Worm (Caenorhabditis elegans) whole organism, L2 larva: ENCODE measurements around the gene Y49F6C.2.

Source experiments
- aly-2 ChIP-seq: fragments of 150-350 bp; optimal IDR thresholded peaks from 2 replicates; lab custom pipeline; 2014; ENCODE audit warnings: missing biosample characterization, missing genetic modification characterization
- ama-1 ChIP-seq: fragments of 150-350 bp; optimal IDR thresholded peaks from 2 replicates; lab custom pipeline; 2018; ENCODE audit warnings: inconsistent platforms
- ceh-16 ChIP-seq: fragments of 150-350 bp; optimal IDR thresholded peaks from 2 replicates; lab custom pipeline; 2014; ENCODE audit warnings: missing biosample characterization, missing genetic modification characterization
- ceh-82 ChIP-seq: fragments of 150-350 bp; optimal IDR thresholded peaks from 2 replicates; lab custom pipeline; 2014; ENCODE audit warnings: missing biosample characterization, missing genetic modification characterization
- elt-3 ChIP-seq: sonication (generic microtip); optimal IDR thresholded peaks from 2 replicates; lab custom pipeline; 2017; ENCODE audit warnings: missing biosample characterization, missing genetic modification characterization
- lsy-2 ChIP-seq, 2 experiments: fragments of 150-350 bp in 1 of 2; sonication (generic microtip) in 1 of 2; optimal IDR thresholded peaks; 2 replicates each; lab custom pipeline; 2014 to 2017; ENCODE audit warnings: missing biosample characterization in 2 of 2, missing genetic modification characterization in 2 of 2
- nhr-11 ChIP-seq: fragments of 150-350 bp; optimal IDR thresholded peaks from 2 replicates; lab custom pipeline; 2014; ENCODE audit warnings: missing biosample characterization, missing genetic modification characterization
- nhr-12 ChIP-seq: fragments of 150-350 bp; optimal IDR thresholded peaks from 2 replicates; lab custom pipeline; 2014; ENCODE audit warnings: missing biosample characterization, missing genetic modification characterization
- nhr-23 ChIP-seq: fragments of 150-350 bp; optimal IDR thresholded peaks from 2 replicates; lab custom pipeline; 2014; ENCODE audit warnings: missing biosample characterization, missing genetic modification reagents, missing genetic modification characterization
- skn-1 ChIP-seq: sonication (generic microtip); optimal IDR thresholded peaks from 2 replicates; lab custom pipeline; 2017; ENCODE audit warnings: missing biosample characterization, missing genetic modification characterization
- unc-55 ChIP-seq: fragments of 150-350 bp; sonication (generic microtip); optimal IDR thresholded peaks from 3 replicates; lab custom pipeline; 2014; ENCODE audit warnings: missing biosample characterization, missing genetic modification reagents, missing genetic modification characterization
- ztf-11 ChIP-seq: sonication (generic microtip); optimal IDR thresholded peaks from 2 replicates; lab custom pipeline; 2017; ENCODE audit warnings: missing biosample characterization, missing genetic modification characterization

ce11 chrII:3376789-3377188, 1.6 kb upstream of the Y49F6C.2 start, which contains the start of gene bath-9:
- no peak for TF ChIP-seq ztf-11 (tag; lab: Kevin White, UChicago)
- TF ChIP-seq ceh-16 (tag; lab: Kevin White, UChicago), result no peak
- no peak for TF ChIP-seq aly-2 (tag; lab: Kevin White, UChicago)
- TF ChIP-seq unc-55 (GFP tag; lab: Kevin White, UChicago), result no peak
- TF ChIP-seq lsy-2 (tag; optimal IDR thresholded peaks at IDR 0.05; lab: Kevin White, UChicago), result no peak
- TF ChIP-seq ama-1 (lab: Kevin White, UChicago), result no peak
- no peak for TF ChIP-seq skn-1 (tag; lab: Kevin White, UChicago)
- no peak for TF ChIP-seq nhr-23 (tag; lab: Kevin White, UChicago)
- TF ChIP-seq nhr-11 (tag; lab: Kevin White, UChicago), result no peak
- no peak for TF ChIP-seq elt-3 (tag; lab: Kevin White, UChicago)
- TF ChIP-seq ceh-82 (tag; lab: Kevin White, UChicago), result no peak
- TF ChIP-seq nhr-12 (tag; lab: Kevin White, UChicago), result no peak
